Fruit fly (Drosophila melanogaster): ENCODE data around the gene Diap1.

Gene Diap1

DNA sequence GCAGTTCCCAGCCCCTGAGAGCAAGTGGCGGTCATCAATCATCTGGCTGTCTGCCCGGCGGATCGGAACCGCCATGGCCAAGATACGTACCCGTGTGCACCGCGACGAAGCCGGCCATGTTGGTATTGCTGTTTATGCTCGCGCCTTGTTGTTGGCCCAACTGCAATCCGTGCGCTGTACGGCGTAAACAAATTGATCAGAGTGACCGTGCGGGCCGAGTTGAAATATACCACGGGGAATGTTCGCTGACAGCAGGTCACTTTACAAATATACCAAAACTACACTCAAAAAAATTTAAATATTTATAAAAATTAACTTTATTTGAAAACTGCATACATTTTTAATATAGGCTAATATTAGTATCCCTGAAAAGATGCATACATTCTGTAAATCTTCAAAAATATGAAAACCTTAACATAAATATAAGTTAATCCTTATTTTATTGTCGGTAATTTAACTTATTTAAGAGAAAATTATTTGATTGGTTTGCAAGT, 36.5 kb upstream of the Diap1 start, which contains the start of gene Tasp1 (continued):
- TF ChIP-seq unpg (GFP tag; optimal IDR thresholded peaks at IDR 0.05): peak; percentile 69
- TF ChIP-seq CG12769 (tag; optimal IDR thresholded peaks at IDR 0.05): no peak
- no peak for TF ChIP-seq CG1792 (GFP tag; optimal IDR thresholded peaks at IDR 0.05)
- no peak for TF ChIP-seq yki (optimal IDR thresholded peaks at IDR 0.05)
- no peak for TF ChIP-seq CG3065 (GFP tag; optimal IDR thresholded peaks at IDR 0.05)
- peak; percentile 12 for TF ChIP-seq CG12942 (GFP tag; optimal IDR thresholded peaks at IDR 0.05)
- peak; percentile 67 for TF ChIP-seq CG8388 (GFP tag; optimal IDR thresholded peaks at IDR 0.05)
- TF ChIP-seq HHEX (GFP tag; optimal IDR thresholded peaks at IDR 0.05): peak; percentile 5
- no peak for TF ChIP-seq CG10431 (GFP tag; optimal IDR thresholded peaks at IDR 0.05)
- no peak for TF ChIP-seq Doc2 (GFP tag; IDR thresholded peaks at IDR 0.05)
- no peak for TF ChIP-seq cg (GFP tag; optimal IDR thresholded peaks at IDR 0.05)
- TF ChIP-seq CG2120 (GFP tag; optimal IDR thresholded peaks at IDR 0.05): peak; percentile 60
- TF ChIP-seq Aef1 (GFP tag; IDR thresholded peaks at IDR 0.05): peak; percentile 60
- no peak for TF ChIP-seq CG11696 (GFP tag; IDR thresholded peaks at IDR 0.05)
- TF ChIP-seq BEAF-32 (GFP tag; optimal IDR thresholded peaks at IDR 0.05): peak; percentile 21
- TF ChIP-seq D (optimal IDR thresholded peaks at IDR 0.05): no peak
- TF ChIP-seq D (GFP tag; optimal IDR thresholded peaks at IDR 0.05): no peak
- no peak for TF ChIP-seq hb (GFP tag; IDR thresholded peaks at IDR 0.05; ENCODE audit: partially characterized antibody)
- TF ChIP-seq pzg (GFP tag; optimal IDR thresholded peaks at IDR 0.05): peak; percentile 62
- TF ChIP-seq CG1832 (GFP tag; optimal IDR thresholded peaks at IDR 0.05): no peak
- TF ChIP-seq Deaf1 (tag; optimal IDR thresholded peaks at IDR 0.05): no peak
- peak; percentile 22 for TF ChIP-seq CG6254 (GFP tag; optimal IDR thresholded peaks at IDR 0.05)
- TF ChIP-seq CG33213 (GFP tag; optimal IDR thresholded peaks at IDR 0.05): no peak
- TF ChIP-seq croc (GFP tag; conservative IDR thresholded peaks at IDR 0.05): 0 out of 3 replicates have a peak, but pooled peaks have one; percentile 28
- peak; percentile 68 for TF ChIP-seq CG14710 (tag; optimal IDR thresholded peaks at IDR 0.05)
- TF ChIP-seq CG4360 (GFP tag; IDR thresholded peaks at IDR 0.05): peak; percentile 47; the same call in 1 of the 2 replicates
- TF ChIP-seq dysf (GFP tag; IDR thresholded peaks at IDR 0.05): peak; percentile 77; the same call in 1 of the 3 replicates
- TF ChIP-seq CG2202 (tag; optimal IDR thresholded peaks at IDR 0.05): no peak
- TF ChIP-seq CG6813 (GFP tag; optimal IDR thresholded peaks at IDR 0.05): no peak
- TF ChIP-seq CG4854 (GFP tag; optimal IDR thresholded peaks at IDR 0.05): no peak
- TF ChIP-seq CG2712 (tag; optimal IDR thresholded peaks at IDR 0.05): peak; percentile 83
- TF ChIP-seq CHES-1-like (GFP tag; optimal IDR thresholded peaks at IDR 0.05): peak; percentile 68
- 0 out of 2 replicates have a peak, but pooled peaks have one; percentile 32 for TF ChIP-seq ro (GFP tag; IDR thresholded peaks at IDR 0.05)
- TF ChIP-seq dmrt11E (tag; optimal IDR thresholded peaks at IDR 0.05): peak; percentile 70
- TF ChIP-seq Fer2 (tag; optimal IDR thresholded peaks at IDR 0.05): peak; percentile 10
- TF ChIP-seq insv (GFP tag; optimal IDR thresholded peaks at IDR 0.05): no peak
- TF ChIP-seq Xbp1 (GFP tag; optimal IDR thresholded peaks at IDR 0.05): peak; percentile 66
- TF ChIP-seq CG18262 (tag; optimal IDR thresholded peaks at IDR 0.05): peak; percentile 78
- peak; percentile 62 for TF ChIP-seq tgo (GFP tag; IDR thresholded peaks at IDR 0.05)
- no peak for TF ChIP-seq CrebB (tag; optimal IDR thresholded peaks at IDR 0.05)
- no peak for TF ChIP-seq CG10462 (GFP tag; optimal IDR thresholded peaks at IDR 0.05)
- no peak for TF ChIP-seq Abd-B (GFP tag; optimal IDR thresholded peaks at IDR 0.05)
- TF ChIP-seq ci (GFP tag; IDR thresholded peaks at IDR 0.05): peak; percentile 46; the same call in 2 of the 3 replicates
- TF ChIP-seq Dip3 (GFP tag; optimal IDR thresholded peaks at IDR 0.05): no peak
- TF ChIP-seq CG13424 (tag; optimal IDR thresholded peaks at IDR 0.05): peak; percentile 77
- peak; percentile 26 for TF ChIP-seq CG30020 (tag; optimal IDR thresholded peaks at IDR 0.05)
- TF ChIP-seq slou (GFP tag; optimal IDR thresholded peaks at IDR 0.05): no peak
- TF ChIP-seq gem (tag; optimal IDR thresholded peaks at IDR 0.05): no peak
- TF ChIP-seq Dek (tag; optimal IDR thresholded peaks at IDR 0.05): peak; percentile 81
- no peak for TF ChIP-seq Mrtf (GFP tag; IDR thresholded peaks at IDR 0.05)
- TF ChIP-seq CG17359 (tag; optimal IDR thresholded peaks at IDR 0.05): peak; percentile 60
